Worm (Caenorhabditis elegans) whole organism, L1 larva: ENCODE data around the gene T02B11.9.

Source experiments
- egl-27 ChIP-seq, 2 experiments: fragments of 150-350 bp in 1 of 2; sonication (generic microtip); optimal IDR thresholded peaks; 3 replicates each; lab custom pipeline; 2017 to 2018; ENCODE audit warnings: missing biosample characterization in 2 of 2, missing genetic modification characterization in 2 of 2, missing genetic modification reagents in 2 of 2
- hlh-17 ChIP-seq: fragments of 200-800 bp; sonication (Bioruptor generic); optimal IDR thresholded peaks from 2 replicates; lab custom pipeline; 2018; ENCODE audit warnings: missing genetic modification characterization, mild to moderate bottlenecking, missing compliant biosample characterization, moderate library complexity, borderline replicate concordance
- nhr-71 ChIP-seq: sonication (generic microtip); optimal IDR thresholded peaks from 2 replicates; lab custom pipeline; 2016; ENCODE audit warnings: mild to moderate bottlenecking, missing genetic modification characterization, moderate library complexity, missing compliant biosample characterization
- nhr-77 ChIP-seq: fragments of 150-350 bp; optimal IDR thresholded peaks from 2 replicates; lab custom pipeline; 2014; ENCODE audit warnings: missing biosample characterization, missing genetic modification characterization
- pag-3 ChIP-seq: sonication (generic microtip); optimal IDR thresholded peaks from 2 replicates; lab custom pipeline; 2017; ENCODE audit warnings: missing genetic modification characterization, mild to moderate bottlenecking, missing compliant biosample characterization, antibody characterized with exemption, borderline replicate concordance; ENCODE audit not compliant: insufficient read depth
- tbx-2 ChIP-seq: sonication (generic microtip); optimal IDR thresholded peaks from 2 replicates; lab custom pipeline; 2016; ENCODE audit warnings: missing genetic modification characterization, missing compliant biosample characterization
- ztf-11 ChIP-seq, 2 experiments: sonication (generic microtip); optimal IDR thresholded peaks; 2 replicates each; lab custom pipeline; 2016 to 2017; ENCODE audit warnings: missing genetic modification characterization in 2 of 2, missing biosample characterization in 1 of 2, missing compliant biosample characterization in 1 of 2

ce11 chrV:849512-849911 is 26.5 kb upstream of the T02B11.9 start, which contains the start of gene srbc-12:
- TF ChIP-seq pag-3 (tag; lab: Kevin White, UChicago) (no peak), hlh-17 (no peak), tbx-2 (no peak), ztf-11 (tag; optimal IDR thresholded peaks at IDR 0.05; lab: Kevin White, UChicago) (no peak), egl-27 (tag; optimal IDR thresholded peaks at IDR 0.05; lab: Kevin White, UChicago) (no peak), nhr-71 (tag; lab: Kevin White, UChicago) (no peak), nhr-77 (tag; lab: Kevin White, UChicago) (no peak)
